Fruit fly (Drosophila melanogaster) whole organism, wandering third instar larva: Measurements from ENCODE around the gene Uggt.

Experiments used
- Abd-B ChIP-seq: fragments of >200 bp; optimal IDR thresholded peaks from 2 replicates; lab custom pipeline; 2017; ENCODE audit warnings: missing biosample characterization, missing genetic modification characterization
- CG32264 ChIP-seq: fragments of 200-800 bp; sonication (Bioruptor generic); optimal IDR thresholded peaks from 2 replicates; lab custom pipeline; 2016; ENCODE audit warnings: missing biosample characterization, missing genetic modification characterization
- CrebA ChIP-seq: fragments of 200-800 bp; sonication (Bioruptor generic); optimal IDR thresholded peaks from 2 replicates; lab custom pipeline; 2016; ENCODE audit warnings: missing biosample characterization, mild to moderate bottlenecking, missing genetic modification characterization, borderline replicate concordance
- Dfd ChIP-seq: fragments of >200 bp; optimal IDR thresholded peaks from 2 replicates; lab custom pipeline; 2017; ENCODE audit warnings: missing biosample characterization, missing genetic modification characterization
- Dif ChIP-seq: fragments of 200-275, 200-300 bp; sonication (Bioruptor generic); optimal IDR thresholded peaks from 2 replicates; lab custom pipeline; 2018; ENCODE audit warnings: missing biosample characterization, missing genetic modification characterization; ENCODE audit not compliant: partially characterized antibody
- GATAd ChIP-seq: sonication (Bioruptor generic); optimal IDR thresholded peaks from 2 replicates; lab custom pipeline; 2016; ENCODE audit warnings: missing biosample characterization, missing genetic modification characterization
- HLH106 ChIP-seq: fragments of 200-800 bp; optimal IDR thresholded peaks from 3 replicates; lab custom pipeline; 2019; ENCODE audit warnings: missing biosample characterization, mild to moderate bottlenecking, missing genetic modification characterization, moderate library complexity
- Hnf4 ChIP-seq: fragments of 200-800 bp; sonication (Bioruptor generic); optimal IDR thresholded peaks from 2 replicates; lab custom pipeline; 2016; ENCODE audit warnings: missing biosample characterization, mild to moderate bottlenecking, missing genetic modification characterization
- Hr78 ChIP-seq: fragments of >200 bp; optimal IDR thresholded peaks from 2 replicates; lab custom pipeline; 2017; ENCODE audit warnings: missing biosample characterization, missing genetic modification characterization
- Jra ChIP-seq: sonication (Bioruptor generic); optimal IDR thresholded peaks from 2 replicates; lab custom pipeline; 2016; ENCODE audit warnings: missing biosample characterization, missing genetic modification characterization
- Mio ChIP-seq: sonication (Bioruptor generic); optimal IDR thresholded peaks from 2 replicates; lab custom pipeline; 2016; ENCODE audit warnings: missing biosample characterization, missing genetic modification characterization
- Myc ChIP-seq: fragments of >200 bp; optimal IDR thresholded peaks from 2 replicates; lab custom pipeline; 2017
- N ChIP-seq: fragments of >200 bp; optimal IDR thresholded peaks from 2 replicates; lab custom pipeline; 2018; ENCODE audit warnings: missing biosample characterization, missing external identifiers, missing genetic modification characterization
- OdsH ChIP-seq: fragments of 200-800 bp; sonication (Bioruptor generic); optimal IDR thresholded peaks from 2 replicates; lab custom pipeline; 2016; ENCODE audit warnings: missing biosample characterization, mild to moderate bottlenecking, missing genetic modification characterization
- Rel ChIP-seq, 2 experiments: fragments of 200-800 bp; sonication (Bioruptor generic) in 1 of 2; optimal IDR thresholded peaks; 2 replicates in 1 of 2; 3 replicates in 1 of 2; lab custom pipeline; 2016 to 2019; ENCODE audit warnings: mild to moderate bottlenecking in 2 of 2, missing biosample characterization in 2 of 2, missing genetic modification characterization in 2 of 2, moderate library complexity in 1 of 2
- Sp1 ChIP-seq: fragments of 200-800 bp; sonication (Bioruptor generic); optimal IDR thresholded peaks from 3 replicates; lab custom pipeline; 2019; ENCODE audit warnings: missing biosample characterization, mild to moderate bottlenecking, missing genetic modification characterization, moderate library complexity
- Vsx2 ChIP-seq: fragments of 200-300, 225-300 bp; sonication (Bioruptor generic); optimal IDR thresholded peaks from 2 replicates; lab custom pipeline; 2018; ENCODE audit warnings: missing biosample characterization, missing genetic modification characterization; ENCODE audit not compliant: partially characterized antibody
- brk ChIP-seq: fragments of 200-800 bp; sonication (Bioruptor generic); optimal IDR thresholded peaks from 2 replicates; lab custom pipeline; 2016; ENCODE audit warnings: missing biosample characterization, mild to moderate bottlenecking, missing genetic modification characterization
- dl ChIP-seq, 2 experiments: fragments of 175-275, 200-275 bp in 1 of 2; fragments of 200-275 bp in 1 of 2; sonication (Bioruptor generic); optimal IDR thresholded peaks; lab custom pipeline; 2018; ENCODE audit warnings: mild to moderate bottlenecking in 2 of 2, missing biosample characterization in 2 of 2, missing genetic modification characterization in 2 of 2, moderate library complexity in 2 of 2; ENCODE audit not compliant: partially characterized antibody in 2 of 2, insufficient read depth in 1 of 2
- dmrt93B ChIP-seq: fragments of 200-800 bp; sonication (Bioruptor generic); optimal IDR thresholded peaks from 2 replicates; lab custom pipeline; 2018; ENCODE audit warnings: missing biosample characterization, mild to moderate bottlenecking, missing genetic modification characterization
- dsf ChIP-seq: sonication (Bioruptor generic); optimal IDR thresholded peaks from 2 replicates; lab custom pipeline; 2016; ENCODE audit warnings: missing biosample characterization, missing genetic modification characterization, borderline replicate concordance
- ey ChIP-seq: fragments of 200-800 bp; sonication (Bioruptor generic); optimal IDR thresholded peaks from 2 replicates; lab custom pipeline; 2016; ENCODE audit warnings: missing biosample characterization, missing genetic modification characterization
- foxo ChIP-seq, 2 experiments: fragments of 200-800 bp; sonication (Bioruptor generic); optimal IDR thresholded peaks; 2 replicates in 1 of 2; 3 replicates in 1 of 2; lab custom pipeline; 2016 to 2017; ENCODE audit warnings: missing biosample characterization in 2 of 2, missing genetic modification characterization in 2 of 2
- fru ChIP-seq: fragments of 200-800 bp; sonication (Bioruptor generic); optimal IDR thresholded peaks from 3 replicates; lab custom pipeline; 2016; ENCODE audit warnings: missing biosample characterization, mild to moderate bottlenecking, missing genetic modification characterization
- h ChIP-seq: fragments of 200-800 bp; sonication (Bioruptor generic); optimal IDR thresholded peaks from 3 replicates; lab custom pipeline; 2016; ENCODE audit warnings: missing biosample characterization, mild to moderate bottlenecking, missing genetic modification characterization
- jim ChIP-seq: fragments of 175-275, 200-325 bp; sonication (Bioruptor generic); optimal IDR thresholded peaks from 2 replicates; lab custom pipeline; 2016; ENCODE audit warnings: missing biosample characterization, mild to moderate bottlenecking, missing genetic modification characterization
- lola ChIP-seq: fragments of >200 bp; optimal IDR thresholded peaks from 2 replicates; lab custom pipeline; 2017; ENCODE audit warnings: missing biosample characterization, missing genetic modification characterization
- pan ChIP-seq: fragments of >200 bp; optimal IDR thresholded peaks from 2 replicates; lab custom pipeline; 2017
- psq ChIP-seq: fragments of 200-800 bp; sonication (Bioruptor generic); optimal IDR thresholded peaks from 3 replicates; lab custom pipeline; 2017; ENCODE audit warnings: missing biosample characterization, mild to moderate bottlenecking, missing genetic modification characterization, moderate library complexity
- rgr ChIP-seq: fragments of 200-800 bp; sonication (Bioruptor generic); optimal IDR thresholded peaks from 3 replicates; lab custom pipeline; 2016; ENCODE audit warnings: missing biosample characterization, mild to moderate bottlenecking, missing genetic modification characterization
- sage ChIP-seq: fragments of 200-800 bp; sonication (Bioruptor generic); optimal IDR thresholded peaks from 2 replicates; lab custom pipeline; 2016; ENCODE audit warnings: missing biosample characterization, mild to moderate bottlenecking, missing genetic modification characterization
- sv ChIP-seq: fragments of 200-800 bp; sonication (Bioruptor generic); optimal IDR thresholded peaks from 3 replicates; lab custom pipeline; 2016; ENCODE audit warnings: missing biosample characterization, missing genetic modification characterization
- tai ChIP-seq: sonication (Bioruptor generic); optimal IDR thresholded peaks from 2 replicates; lab custom pipeline; 2016; ENCODE audit warnings: missing biosample characterization, missing genetic modification characterization
- usp ChIP-seq: fragments of >200 bp; optimal IDR thresholded peaks from 2 replicates; lab custom pipeline; 2017; ENCODE audit warnings: missing biosample characterization, missing genetic modification characterization
- woc ChIP-seq: sonication (Bioruptor generic); optimal IDR thresholded peaks from 2 replicates; lab custom pipeline; 2016; ENCODE audit warnings: missing biosample characterization, mild to moderate bottlenecking, missing genetic modification characterization

Gene Uggt

DNA sequence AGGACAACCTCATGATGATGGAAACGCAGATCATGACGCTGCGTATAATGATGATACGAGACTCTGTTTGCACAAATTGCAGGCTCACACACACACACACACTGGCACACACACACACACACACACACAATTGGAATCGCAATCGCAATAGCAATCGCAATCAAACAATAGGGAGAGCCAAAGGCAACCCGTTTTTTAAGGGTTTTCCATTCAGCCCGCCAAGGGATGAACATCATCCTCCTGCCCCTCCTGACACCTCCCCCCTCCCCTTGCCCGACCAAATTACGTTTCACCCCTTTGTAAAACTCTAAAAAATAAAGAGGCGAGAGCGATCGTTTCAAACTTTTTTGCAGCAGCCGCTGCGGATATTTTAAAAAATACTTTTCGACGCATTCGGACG, 20.3 kb upstream of the Uggt start:
- TF ChIP-seq pan (lab: Kevin White, UChicago) = no peak
- TF ChIP-seq sage = no peak
- no peak for TF ChIP-seq GATAd (GFP tag; lab: Kevin White, UChicago)
- TF ChIP-seq CrebA (GFP tag; lab: Kevin White, UChicago) = no peak
- no peak for TF ChIP-seq dl (GFP tag; optimal IDR thresholded peaks at IDR 0.05; lab: Kevin White, UChicago; ENCODE audit: insufficient read depth in 1 of 2, partially characterized antibody in 2 of 2)
- TF ChIP-seq Dfd (GFP tag; lab: Kevin White, UChicago) = peak; percentile 56

DNA sequence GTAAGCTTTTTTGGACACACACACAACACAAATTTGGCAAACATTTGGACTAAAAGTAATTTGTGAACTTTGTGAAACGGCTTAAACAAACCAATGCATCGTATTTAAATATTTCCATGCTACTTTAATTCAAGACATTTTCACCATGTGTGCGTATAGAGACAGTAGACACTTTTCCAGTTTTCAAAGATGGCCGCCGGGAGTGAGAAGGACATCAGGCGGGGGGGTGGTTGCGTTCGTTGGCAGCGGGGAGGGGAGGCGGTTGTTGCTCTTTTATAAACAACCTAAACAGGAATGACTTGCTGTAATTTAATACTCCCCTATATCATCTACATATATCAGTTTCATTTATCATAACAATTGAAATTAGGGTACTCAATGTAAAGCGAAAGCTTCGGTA, 19.1 kb upstream of the Uggt start:
- TF ChIP-seq GATAd (GFP tag; lab: Kevin White, UChicago) (no peak), dmrt93B (no peak), Rel (GFP tag; optimal IDR thresholded peaks at IDR 0.05; lab: Kevin White, UChicago) (no peak), Rel (tag; optimal IDR thresholded peaks at IDR 0.05; lab: Kevin White, UChicago) (no peak), Hnf4 (GFP tag; lab: Kevin White, UChicago) (no peak), tai (GFP tag; lab: Kevin White, UChicago) (no peak), Vsx2 (GFP tag; lab: Kevin White, UChicago) (no peak), foxo (GFP tag; optimal IDR thresholded peaks at IDR 0.05; lab: Kevin White, UChicago) (no peak)

DNA sequence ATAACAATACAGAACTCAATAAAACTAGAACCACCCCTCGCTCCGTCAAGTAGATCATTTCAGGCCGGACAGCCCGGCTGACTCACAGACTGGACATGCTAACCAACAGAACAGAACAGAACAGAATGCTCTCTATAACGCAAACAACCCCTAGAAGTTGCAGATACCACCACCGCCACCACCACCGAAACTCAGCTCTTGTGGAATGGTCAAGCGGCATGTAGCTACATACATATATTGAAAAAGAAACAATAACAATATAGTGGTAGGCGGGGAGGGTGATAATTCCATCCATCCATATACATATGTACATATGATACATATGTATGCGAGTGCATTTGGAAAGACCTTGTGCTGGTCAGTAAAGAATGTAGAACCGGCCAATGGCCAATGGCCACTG, 18.1 kb upstream of the Uggt start:
- no peak for TF ChIP-seq ey (GFP tag; lab: Kevin White, UChicago)
- TF ChIP-seq lola (GFP tag; lab: Kevin White, UChicago) = no peak
- no peak for TF ChIP-seq psq (GFP tag; lab: Kevin White, UChicago)
- TF ChIP-seq h (GFP tag; lab: Kevin White, UChicago) = no peak
- no peak for TF ChIP-seq pan (lab: Kevin White, UChicago)
- no peak for TF ChIP-seq tai (GFP tag; lab: Kevin White, UChicago)
- no peak for TF ChIP-seq woc
- TF ChIP-seq Abd-B (GFP tag; lab: Kevin White, UChicago) = no peak
- no peak for TF ChIP-seq Jra (GFP tag; lab: Kevin White, UChicago)
- no peak for TF ChIP-seq dl (GFP tag; optimal IDR thresholded peaks at IDR 0.05; lab: Kevin White, UChicago; ENCODE audit: insufficient read depth in 1 of 2, partially characterized antibody in 2 of 2)

DNA sequence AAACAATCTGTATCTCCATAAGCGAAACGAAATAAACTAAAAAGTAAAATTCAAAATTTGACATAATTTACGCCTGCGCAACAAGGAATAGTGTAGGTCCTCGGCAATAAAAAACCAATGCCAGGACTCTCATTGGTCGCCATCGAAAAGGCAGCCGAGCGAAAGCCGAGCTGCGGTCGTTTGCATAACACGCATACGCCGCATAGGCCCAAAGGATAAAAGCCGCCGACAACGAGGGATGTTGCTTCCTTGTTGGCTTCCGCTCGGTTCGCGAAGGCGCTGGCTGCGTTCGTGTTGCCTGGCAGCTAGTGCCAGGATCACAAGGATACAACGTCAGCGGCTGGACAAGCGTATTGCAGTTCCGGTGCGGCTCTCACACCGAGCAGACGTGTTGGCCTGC, 12.1 kb upstream of the Uggt start:
- TF ChIP-seq woc = no peak
- no peak for TF ChIP-seq dsf
- no peak for TF ChIP-seq Abd-B (GFP tag; lab: Kevin White, UChicago)
- no peak for TF ChIP-seq Mio (GFP tag; lab: Kevin White, UChicago)
- no peak for TF ChIP-seq dl (GFP tag; optimal IDR thresholded peaks at IDR 0.05; lab: Kevin White, UChicago; ENCODE audit: insufficient read depth in 1 of 2, partially characterized antibody in 2 of 2)
- TF ChIP-seq Sp1 (GFP tag; lab: Kevin White, UChicago) = no peak
- TF ChIP-seq tai (GFP tag; lab: Kevin White, UChicago) = no peak
- TF ChIP-seq Hr78 (GFP tag; lab: Kevin White, UChicago) = no peak
- TF ChIP-seq Dif (GFP tag; lab: Kevin White, UChicago) = no peak
- no peak for TF ChIP-seq psq (GFP tag; lab: Kevin White, UChicago)
- no peak for TF ChIP-seq sv (GFP tag; lab: Kevin White, UChicago)
- no peak for TF ChIP-seq Vsx2 (GFP tag; lab: Kevin White, UChicago)
- no peak for TF ChIP-seq CG32264
- TF ChIP-seq OdsH = no peak
- TF ChIP-seq N (GFP tag; lab: Kevin White, UChicago) = no peak
- no peak for TF ChIP-seq jim (GFP tag; lab: Kevin White, UChicago)
- TF ChIP-seq usp (GFP tag; lab: Kevin White, UChicago) = no peak
- TF ChIP-seq h (GFP tag; lab: Kevin White, UChicago) = no peak
- TF ChIP-seq foxo (GFP tag; optimal IDR thresholded peaks at IDR 0.05; lab: Kevin White, UChicago) = no peak

DNA sequence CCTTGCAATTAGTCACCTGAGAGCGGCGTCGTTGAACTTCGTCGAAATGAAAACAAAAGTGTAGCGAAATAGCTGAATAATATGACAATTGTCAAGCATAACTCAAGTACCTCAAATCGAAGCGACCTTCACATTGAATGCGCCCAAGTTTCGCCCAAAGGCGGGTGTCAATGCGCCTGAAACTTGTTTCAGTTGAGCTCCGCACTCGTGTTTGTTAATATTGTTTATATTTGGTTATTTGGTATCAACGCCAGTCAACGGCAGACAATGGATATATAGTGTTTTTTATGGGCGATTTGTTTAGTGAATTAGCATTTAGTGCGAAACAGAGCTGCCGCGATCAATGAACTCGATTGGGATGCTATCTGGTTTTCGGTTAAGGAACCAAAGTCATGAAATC, 10.7 kb upstream of the Uggt start:
- TF ChIP-seq GATAd (GFP tag; lab: Kevin White, UChicago) = no peak
- no peak for TF ChIP-seq jim (GFP tag; lab: Kevin White, UChicago)
- no peak for TF ChIP-seq dmrt93B
- TF ChIP-seq brk (GFP tag; lab: Kevin White, UChicago) = no peak
- no peak for TF ChIP-seq Dif (GFP tag; lab: Kevin White, UChicago)
- no peak for TF ChIP-seq Mio (GFP tag; lab: Kevin White, UChicago)
- no peak for TF ChIP-seq Hnf4 (GFP tag; lab: Kevin White, UChicago)
- no peak for TF ChIP-seq fru (GFP tag; lab: Kevin White, UChicago)
- TF ChIP-seq dsf = no peak
- TF ChIP-seq HLH106 (tag; lab: Kevin White, UChicago) = no peak
- no peak for TF ChIP-seq lola (GFP tag; lab: Kevin White, UChicago)
- TF ChIP-seq Myc = no peak
- no peak for TF ChIP-seq pan (lab: Kevin White, UChicago)
- TF ChIP-seq rgr (GFP tag; lab: Kevin White, UChicago) = no peak
- no peak for TF ChIP-seq Abd-B (GFP tag; lab: Kevin White, UChicago)
- TF ChIP-seq sage = no peak
- TF ChIP-seq Rel (GFP tag; optimal IDR thresholded peaks at IDR 0.05; lab: Kevin White, UChicago) = no peak
- TF ChIP-seq Rel (tag; optimal IDR thresholded peaks at IDR 0.05; lab: Kevin White, UChicago) = no peak
- TF ChIP-seq CG32264 = no peak
- TF ChIP-seq foxo (GFP tag; optimal IDR thresholded peaks at IDR 0.05; lab: Kevin White, UChicago) = no peak
